ENCODE assay signal across 4 worm cellular contexts in the genomic region with DNA sequence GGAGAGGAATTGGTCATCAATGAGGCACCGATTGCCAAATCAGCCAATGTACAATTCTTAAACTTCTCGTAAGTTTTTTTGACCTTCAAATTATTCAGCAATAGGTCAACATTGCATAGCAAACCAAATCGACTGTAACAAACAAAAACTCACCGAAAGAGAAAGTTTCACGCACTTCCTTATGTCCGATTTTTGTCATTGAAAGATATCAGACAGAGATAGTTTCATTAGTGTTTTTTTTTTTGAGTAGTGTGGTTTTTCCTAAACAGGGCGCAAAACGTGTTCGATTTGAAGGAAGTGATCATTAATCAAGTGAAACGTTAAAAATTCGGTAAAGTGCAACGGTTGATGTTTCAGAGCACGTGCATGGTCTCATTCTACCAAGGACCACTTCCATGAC.
TF ChIP-seq lines count a peak whose summit lies in the region.

No protein-coding gene starts in this region.

TF ChIP-seq in whole organism, L1 larva, 84 proteins besides CTCF, POLR2A, EP300 and RAD21:
- TF ChIP-seq nhr-85 (tag; lab: Kevin White, UChicago) (peak; percentile 78), mab-9 (GFP tag; IDR thresholded peaks at IDR 0.05; lab: Robert Waterston, UW) (no peak), blmp-1 (tag; optimal IDR thresholded peaks at IDR 0.05; lab: Kevin White, UChicago) (peak; percentile 67), nhr-84 (tag; optimal IDR thresholded peaks at IDR 0.05; lab: Kevin White, UChicago) (no peak), C16A3.4 (tag; optimal IDR thresholded peaks at IDR 0.05; lab: Kevin White, UChicago) (no peak), lin-14 (GFP tag; optimal IDR thresholded peaks at IDR 0.05; lab: Kevin White, UChicago) (peak; percentile 5)
TF ChIP-seq in whole organism, L1 larva: peak in this region for 3.

TF ChIP-seq in whole organism, L2 larva, 48 proteins besides CTCF, POLR2A, EP300 and RAD21:
- no peak for TF ChIP-seq lsy-2 (tag; optimal IDR thresholded peaks at IDR 0.05; lab: Kevin White, UChicago)
- peak; percentile 34 for TF ChIP-seq egl-27 (tag; optimal IDR thresholded peaks at IDR 0.05; lab: Kevin White, UChicago)
- no peak for TF ChIP-seq nhr-12 (tag; optimal IDR thresholded peaks at IDR 0.05; lab: Kevin White, UChicago)
- peak; percentile 48 for TF ChIP-seq sma-9 (GFP tag; optimal IDR thresholded peaks at IDR 0.05; lab: Kevin White, UChicago)
- no peak for TF ChIP-seq sma-9 (tag; optimal IDR thresholded peaks at IDR 0.05; lab: Kevin White, UChicago)
- peak; percentile 85 for TF ChIP-seq nhr-25 (tag; optimal IDR thresholded peaks at IDR 0.05; lab: Kevin White, UChicago)
- peak in 1 of 2 experiments; percentile 13 for TF ChIP-seq mdl-1 (tag; optimal IDR thresholded peaks at IDR 0.05; lab: Kevin White, UChicago)
- TF ChIP-seq sem-4 (tag; optimal IDR thresholded peaks at IDR 0.05; lab: Kevin White, UChicago): peak; percentile 32
- TF ChIP-seq unc-55 (GFP tag; optimal IDR thresholded peaks at IDR 0.05; lab: Kevin White, UChicago): no peak
- TF ChIP-seq blmp-1 (tag; optimal IDR thresholded peaks at IDR 0.05; lab: Kevin White, UChicago; ENCODE audit: insufficient read depth): peak; percentile 89
- TF ChIP-seq lin-13 (GFP tag; optimal IDR thresholded peaks at IDR 0.05; lab: Kevin White, UChicago): no peak
- no peak for TF ChIP-seq nhr-6 (tag; optimal IDR thresholded peaks at IDR 0.05; lab: Kevin White, UChicago)
TF ChIP-seq in whole organism, L2 larva: peak in this region for 6.

TF ChIP-seq in whole organism, L3 larva, 47 proteins besides CTCF, POLR2A, EP300 and RAD21:
- no peak for TF ChIP-seq zag-1 (tag; optimal IDR thresholded peaks at IDR 0.05; lab: Kevin White, UChicago)
- TF ChIP-seq nhr-43 (tag; optimal IDR thresholded peaks at IDR 0.05; lab: Kevin White, UChicago; ENCODE audit: poor library complexity, severe bottlenecking): peak; percentile 66
- TF ChIP-seq elt-1 (tag; optimal IDR thresholded peaks at IDR 0.05; lab: Kevin White, UChicago): peak; percentile 56
- no peak for TF ChIP-seq ztf-11 (tag; optimal IDR thresholded peaks at IDR 0.05; lab: Kevin White, UChicago)
- TF ChIP-seq ceh-16 (tag; optimal IDR thresholded peaks at IDR 0.05; lab: Kevin White, UChicago): no peak
- TF ChIP-seq lsy-12 (tag; optimal IDR thresholded peaks at IDR 0.05; lab: Kevin White, UChicago): no peak
- no peak for TF ChIP-seq tbx-2 (tag; optimal IDR thresholded peaks at IDR 0.05; lab: Kevin White, UChicago)
- peak in 1 of 3 experiments; percentile 16 for TF ChIP-seq elt-3 (tag; optimal IDR thresholded peaks at IDR 0.05; lab: Kevin White, UChicago)
- TF ChIP-seq fkh-10 (GFP tag; optimal IDR thresholded peaks at IDR 0.05; lab: Kevin White, UChicago): no peak
- TF ChIP-seq ZK546.5 (tag; optimal IDR thresholded peaks at IDR 0.05; lab: Kevin White, UChicago): no peak
- peak; percentile 21 for TF ChIP-seq egl-27 (tag; optimal IDR thresholded peaks at IDR 0.05; lab: Kevin White, UChicago)
- TF ChIP-seq nhr-76 (tag; optimal IDR thresholded peaks at IDR 0.05; lab: Kevin White, UChicago): no peak
- peak; percentile 92 for TF ChIP-seq nhr-25 (tag; optimal IDR thresholded peaks at IDR 0.05; lab: Kevin White, UChicago)
- no peak for TF ChIP-seq nhr-28 (tag; optimal IDR thresholded peaks at IDR 0.05; lab: Kevin White, UChicago)
- TF ChIP-seq lin-15B (tag; optimal IDR thresholded peaks at IDR 0.05; lab: Kevin White, UChicago): no peak
- TF ChIP-seq nhr-67 (tag; optimal IDR thresholded peaks at IDR 0.05; lab: Kevin White, UChicago): no peak
- no peak for TF ChIP-seq jun-1 (tag; optimal IDR thresholded peaks at IDR 0.05; lab: Kevin White, UChicago)
- peak; percentile 84 for TF ChIP-seq nhr-23 (tag; optimal IDR thresholded peaks at IDR 0.05; lab: Kevin White, UChicago)
- TF ChIP-seq skn-1 (tag; optimal IDR thresholded peaks at IDR 0.05; lab: Kevin White, UChicago): no peak
- no peak for TF ChIP-seq unc-62 (GFP tag; optimal IDR thresholded peaks at IDR 0.05; lab: Kevin White, UChicago)
- TF ChIP-seq daf-12 (tag; optimal IDR thresholded peaks at IDR 0.05; lab: Kevin White, UChicago): no peak
- no peak for TF ChIP-seq lin-39 (tag; optimal IDR thresholded peaks at IDR 0.05; lab: Kevin White, UChicago)
- no peak for TF ChIP-seq R02D3.7 (tag; optimal IDR thresholded peaks at IDR 0.05; lab: Kevin White, UChicago)
- TF ChIP-seq nfya-1 (tag; optimal IDR thresholded peaks at IDR 0.05; lab: Kevin White, UChicago; ENCODE audit: insufficient read depth): peak; percentile 3

TF ChIP-seq in whole organism, L4 larva, 104 proteins besides CTCF, POLR2A, EP300 and RAD21:
- no peak for TF ChIP-seq hmg-1.1 (GFP tag; IDR thresholded peaks at IDR 0.05; lab: Robert Waterston, UW)
- TF ChIP-seq mxl-3 (GFP tag; optimal IDR thresholded peaks at IDR 0.05; lab: Kevin White, UChicago): peak; percentile 58
- TF ChIP-seq fos-1 (tag; optimal IDR thresholded peaks at IDR 0.05; lab: Kevin White, UChicago): no peak
- peak; percentile 25; the same call in 1 of the 2 replicates for TF ChIP-seq dmd-6 (GFP tag; IDR thresholded peaks at IDR 0.05; lab: Robert Waterston, UW)
- peak in 1 of 2 experiments; percentile 5 for TF ChIP-seq lsy-2 (tag; optimal IDR thresholded peaks at IDR 0.05; lab: Kevin White, UChicago)
- TF ChIP-seq skn-1 (tag; optimal IDR thresholded peaks at IDR 0.05; lab: Kevin White, UChicago): no peak
- peak in 1 of 2 experiments; percentile 76 for TF ChIP-seq mdl-1 (tag; optimal IDR thresholded peaks at IDR 0.05; lab: Kevin White, UChicago)
- no peak for TF ChIP-seq nhr-6 (tag; optimal IDR thresholded peaks at IDR 0.05; lab: Kevin White, UChicago)
- TF ChIP-seq saeg-2 (GFP tag; IDR thresholded peaks at IDR 0.05; lab: Robert Waterston, UW): no peak
- TF ChIP-seq nhr-25 (tag; optimal IDR thresholded peaks at IDR 0.05; lab: Kevin White, UChicago; ENCODE audit: borderline replicate concordance, insufficient read depth): peak; percentile 76
- TF ChIP-seq aha-1 (tag; lab: Kevin White, UChicago): peak; percentile 21
- TF ChIP-seq jun-1 (tag; optimal IDR thresholded peaks at IDR 0.05; lab: Kevin White, UChicago): no peak
- TF ChIP-seq hlh-11 (tag; optimal IDR thresholded peaks at IDR 0.05; lab: Kevin White, UChicago): peak; percentile 47
- TF ChIP-seq egl-43 (GFP tag; IDR thresholded peaks at IDR 0.05; lab: Robert Waterston, UW): no peak
- peak; percentile 2 for TF ChIP-seq mes-2 (tag; optimal IDR thresholded peaks at IDR 0.05; lab: Kevin White, UChicago; ENCODE audit: poor library complexity, severe bottlenecking)
- TF ChIP-seq cey-2 (tag; optimal IDR thresholded peaks at IDR 0.05; lab: Kevin White, UChicago; ENCODE audit: borderline replicate concordance, insufficient read depth): peak; percentile 37
- peak; percentile 77 for TF ChIP-seq nhr-48 (tag; optimal IDR thresholded peaks at IDR 0.05; lab: Kevin White, UChicago)
- no peak for TF ChIP-seq Y5F2A.4 (GFP tag; optimal IDR thresholded peaks at IDR 0.05; lab: Kevin White, UChicago)
- TF ChIP-seq nhr-28 (tag; optimal IDR thresholded peaks at IDR 0.05; lab: Kevin White, UChicago): peak; percentile 6
- no peak for TF ChIP-seq Y48G9A.11 (GFP tag; IDR thresholded peaks at IDR 0.05; lab: Robert Waterston, UW)
- no peak for TF ChIP-seq ceh-32 (tag; optimal IDR thresholded peaks at IDR 0.05; lab: Kevin White, UChicago; ENCODE audit: poor library complexity)
- no peak for TF ChIP-seq nhr-10 (tag; optimal IDR thresholded peaks at IDR 0.05; lab: Kevin White, UChicago)
